Worm (Caenorhabditis elegans) whole organism, L2 larva: ENCODE measurements around the gene F37C12.14.

Experiments
- C34F6.9 ChIP-seq: fragments of 150-350 bp; optimal IDR thresholded peaks from 2 replicates; lab custom pipeline; 2014; ENCODE audit warnings: missing biosample characterization, missing genetic modification characterization
- F13H6.1 ChIP-seq: sonication (generic microtip); optimal IDR thresholded peaks from 2 replicates; lab custom pipeline; 2016; ENCODE audit warnings: missing genetic modification characterization, missing compliant biosample characterization
- R02D3.7 ChIP-seq: fragments of 150-350 bp; optimal IDR thresholded peaks from 2 replicates; lab custom pipeline; 2014; ENCODE audit warnings: missing biosample characterization, missing genetic modification characterization
- Y55F3AM.14 ChIP-seq: fragments of 200-800 bp; sonication (Bioruptor generic); optimal IDR thresholded peaks from 2 replicates; lab custom pipeline; 2018; ENCODE audit warnings: mild to moderate bottlenecking, missing genetic modification characterization, missing compliant biosample characterization
- ZK546.5 ChIP-seq: sonication (generic microtip); optimal IDR thresholded peaks from 2 replicates; lab custom pipeline; 2017; ENCODE audit warnings: missing biosample characterization, missing genetic modification characterization
- alr-1 ChIP-seq: fragments of 150-350 bp; optimal IDR thresholded peaks from 2 replicates; lab custom pipeline; 2014; ENCODE audit warnings: missing biosample characterization, missing genetic modification characterization
- aly-2 ChIP-seq: fragments of 150-350 bp; optimal IDR thresholded peaks from 2 replicates; lab custom pipeline; 2014; ENCODE audit warnings: missing biosample characterization, missing genetic modification characterization
- ama-1 ChIP-seq: fragments of 150-350 bp; optimal IDR thresholded peaks from 2 replicates; lab custom pipeline; 2018; ENCODE audit warnings: inconsistent platforms
- blmp-1 ChIP-seq: sonication (generic microtip); optimal IDR thresholded peaks from 2 replicates; lab custom pipeline; 2017; ENCODE audit warnings: missing genetic modification characterization, mild to moderate bottlenecking, missing compliant biosample characterization, antibody characterized with exemption, moderate library complexity; ENCODE audit not compliant: insufficient read depth
- ceh-16 ChIP-seq: fragments of 150-350 bp; optimal IDR thresholded peaks from 2 replicates; lab custom pipeline; 2014; ENCODE audit warnings: missing biosample characterization, missing genetic modification characterization
- ceh-82 ChIP-seq: fragments of 150-350 bp; optimal IDR thresholded peaks from 2 replicates; lab custom pipeline; 2014; ENCODE audit warnings: missing biosample characterization, missing genetic modification characterization
- crh-2 ChIP-seq: sonication (generic microtip); optimal IDR thresholded peaks from 2 replicates; lab custom pipeline; 2017; ENCODE audit warnings: missing biosample characterization, missing genetic modification characterization
- dmd-4 ChIP-seq: sonication (generic microtip); optimal IDR thresholded peaks from 2 replicates; lab custom pipeline; 2017; ENCODE audit warnings: missing biosample characterization, missing genetic modification characterization
- egl-27 ChIP-seq: sonication (generic microtip); optimal IDR thresholded peaks from 3 replicates; lab custom pipeline; 2017; ENCODE audit warnings: missing biosample characterization, missing genetic modification reagents, missing genetic modification characterization
- elt-1 ChIP-seq: fragments of 150-350 bp; optimal IDR thresholded peaks from 2 replicates; lab custom pipeline; 2014; ENCODE audit warnings: missing biosample characterization, missing genetic modification characterization
- elt-3 ChIP-seq: sonication (generic microtip); optimal IDR thresholded peaks from 2 replicates; lab custom pipeline; 2017; ENCODE audit warnings: missing biosample characterization, missing genetic modification characterization
- fos-1 ChIP-seq: fragments of 150-350 bp; optimal IDR thresholded peaks from 2 replicates; lab custom pipeline; 2014; ENCODE audit warnings: missing biosample characterization, missing genetic modification characterization
- gmeb-1 ChIP-seq: fragments of 150-350 bp; optimal IDR thresholded peaks from 2 replicates; lab custom pipeline; 2014; ENCODE audit warnings: missing biosample characterization, missing genetic modification characterization
- lin-11 ChIP-seq: fragments of 150-350 bp; sonication (generic microtip); optimal IDR thresholded peaks from 2 replicates; lab custom pipeline; 2014; ENCODE audit warnings: missing biosample characterization, missing genetic modification characterization, inconsistent platforms, mixed read lengths
- lin-13 ChIP-seq: fragments of 150-350 bp; optimal IDR thresholded peaks from 2 replicates; lab custom pipeline; 2014; ENCODE audit warnings: missing biosample characterization, missing genetic modification reagents, missing genetic modification characterization
- lin-39 ChIP-seq: fragments of 150-350 bp; optimal IDR thresholded peaks from 2 replicates; lab custom pipeline; 2014; ENCODE audit warnings: missing biosample characterization, missing genetic modification reagents, missing genetic modification characterization
- lsy-2 ChIP-seq, 2 experiments: fragments of 150-350 bp in 1 of 2; sonication (generic microtip) in 1 of 2; optimal IDR thresholded peaks; 2 replicates each; lab custom pipeline; 2014 to 2017; ENCODE audit warnings: missing biosample characterization in 2 of 2, missing genetic modification characterization in 2 of 2
- mab-5 ChIP-seq: fragments of 150-350 bp; optimal IDR thresholded peaks from 2 replicates; lab custom pipeline; 2014; ENCODE audit warnings: missing biosample characterization, missing genetic modification characterization
- mbf-1 ChIP-seq: sonication (generic microtip); optimal IDR thresholded peaks from 2 replicates; lab custom pipeline; 2017; ENCODE audit warnings: missing biosample characterization, missing genetic modification characterization
- mdl-1 ChIP-seq, 2 experiments: fragments of 150-350 bp in 1 of 2; sonication (generic microtip) in 1 of 2; optimal IDR thresholded peaks; 2 replicates each; lab custom pipeline; 2017; ENCODE audit warnings: missing biosample characterization in 2 of 2, missing genetic modification characterization in 2 of 2
- nhr-10 ChIP-seq: sonication (generic microtip); optimal IDR thresholded peaks from 2 replicates; lab custom pipeline; 2017; ENCODE audit warnings: missing biosample characterization, missing genetic modification characterization
- nhr-11 ChIP-seq: fragments of 150-350 bp; optimal IDR thresholded peaks from 2 replicates; lab custom pipeline; 2014; ENCODE audit warnings: missing biosample characterization, missing genetic modification characterization
- nhr-12 ChIP-seq: fragments of 150-350 bp; optimal IDR thresholded peaks from 2 replicates; lab custom pipeline; 2014; ENCODE audit warnings: missing biosample characterization, missing genetic modification characterization
- nhr-129 ChIP-seq: fragments of 150-350 bp; optimal IDR thresholded peaks from 2 replicates; lab custom pipeline; 2014; ENCODE audit warnings: missing biosample characterization, missing genetic modification characterization
- nhr-21 ChIP-seq: fragments of 150-350 bp; optimal IDR thresholded peaks from 2 replicates; lab custom pipeline; 2014; ENCODE audit warnings: missing biosample characterization, missing genetic modification characterization
- nhr-23 ChIP-seq: fragments of 150-350 bp; optimal IDR thresholded peaks from 2 replicates; lab custom pipeline; 2014; ENCODE audit warnings: missing biosample characterization, missing genetic modification reagents, missing genetic modification characterization
- nhr-237 ChIP-seq: fragments of 150-350 bp; optimal IDR thresholded peaks from 2 replicates; lab custom pipeline; 2014; ENCODE audit warnings: missing biosample characterization, missing genetic modification characterization
- nhr-25 ChIP-seq: fragments of 150-350 bp; sonication (generic microtip); optimal IDR thresholded peaks from 3 replicates; lab custom pipeline; 2014; ENCODE audit warnings: missing biosample characterization, missing genetic modification characterization
- nhr-6 ChIP-seq: fragments of 150-350 bp; optimal IDR thresholded peaks from 2 replicates; lab custom pipeline; 2014; ENCODE audit warnings: missing biosample characterization, missing genetic modification characterization
- nhr-77 ChIP-seq: fragments of 150-350 bp; optimal IDR thresholded peaks from 2 replicates; lab custom pipeline; 2014; ENCODE audit warnings: missing biosample characterization, missing genetic modification characterization
- peb-1 ChIP-seq: fragments of 150-350 bp; optimal IDR thresholded peaks from 2 replicates; lab custom pipeline; 2014; ENCODE audit warnings: missing biosample characterization, missing genetic modification characterization
- sem-4 ChIP-seq: fragments of 150-350 bp; optimal IDR thresholded peaks from 2 replicates; lab custom pipeline; 2014; ENCODE audit warnings: missing biosample characterization, missing genetic modification reagents, missing genetic modification characterization
- skn-1 ChIP-seq: sonication (generic microtip); optimal IDR thresholded peaks from 2 replicates; lab custom pipeline; 2017; ENCODE audit warnings: missing biosample characterization, missing genetic modification characterization
- sma-3 ChIP-seq: sonication (generic microtip); optimal IDR thresholded peaks from 2 replicates; lab custom pipeline; 2016; ENCODE audit warnings: missing genetic modification reagents, missing genetic modification characterization, missing compliant biosample characterization
- sma-9 ChIP-seq, 2 experiments: fragments of 150-350 bp in 1 of 2; sonication (generic microtip) in 1 of 2; optimal IDR thresholded peaks; 2 replicates each; lab custom pipeline; 2014 to 2016; ENCODE audit warnings: missing genetic modification characterization in 2 of 2, mild to moderate bottlenecking in 1 of 2, missing biosample characterization in 1 of 2, missing compliant biosample characterization in 1 of 2, missing genetic modification reagents in 1 of 2, moderate library complexity in 1 of 2
- snpc-4 ChIP-seq: fragments of 150-350 bp; optimal IDR thresholded peaks from 2 replicates; lab custom pipeline; 2014; ENCODE audit warnings: missing biosample characterization, missing genetic modification characterization
- unc-39 ChIP-seq: fragments of 150-350 bp; optimal IDR thresholded peaks from 2 replicates; lab custom pipeline; 2014; ENCODE audit warnings: missing biosample characterization, missing genetic modification characterization
- unc-55 ChIP-seq: fragments of 150-350 bp; sonication (generic microtip); optimal IDR thresholded peaks from 3 replicates; lab custom pipeline; 2014; ENCODE audit warnings: missing biosample characterization, missing genetic modification reagents, missing genetic modification characterization
- unc-62 ChIP-seq: fragments of 150-350 bp; optimal IDR thresholded peaks from 2 replicates; lab custom pipeline; 2014; ENCODE audit warnings: missing biosample characterization, missing genetic modification reagents, missing genetic modification characterization
- zag-1 ChIP-seq: fragments of 150-350 bp; optimal IDR thresholded peaks from 2 replicates; lab custom pipeline; 2014; ENCODE audit warnings: missing biosample characterization, missing genetic modification characterization
- ztf-1 ChIP-seq: fragments of 200-800 bp; sonication (Bioruptor generic); conservative IDR thresholded peaks from 2 replicates; pipeline ENCODE4 v1.3.6; 2022; ENCODE audit warnings: missing genetic modification characterization, missing compliant biosample characterization
- ztf-11 ChIP-seq: sonication (generic microtip); optimal IDR thresholded peaks from 2 replicates; lab custom pipeline; 2017; ENCODE audit warnings: missing biosample characterization, missing genetic modification characterization
- ztf-4 ChIP-seq: fragments of 150-350 bp; optimal IDR thresholded peaks from 2 replicates; lab custom pipeline; 2014; ENCODE audit warnings: missing biosample characterization, missing genetic modification characterization

The F37C12.14 gene

ce11 chrIII:7165816-7166229, 19.6 kb downstream of the F37C12.14 start:
- no peak for TF ChIP-seq nhr-237
- no peak for TF ChIP-seq nhr-11
- peak; percentile 80 for TF ChIP-seq C34F6.9 (tag; lab: Kevin White, UChicago)
- no peak for TF ChIP-seq R02D3.7
- peak; percentile 43 for TF ChIP-seq egl-27 (tag; lab: Kevin White, UChicago)
- TF ChIP-seq nhr-129 (tag; lab: Kevin White, UChicago): peak; percentile 76
- peak; percentile 51 for TF ChIP-seq F13H6.1 (tag; lab: Kevin White, UChicago)
- TF ChIP-seq mab-5: no peak
- TF ChIP-seq skn-1 (tag; lab: Kevin White, UChicago): no peak
- no peak for TF ChIP-seq nhr-10
- TF ChIP-seq nhr-6 (tag; lab: Kevin White, UChicago): no peak
- peak in 1 of 2 experiments; percentile 50 for TF ChIP-seq lsy-2 (tag; optimal IDR thresholded peaks at IDR 0.05; lab: Kevin White, UChicago)
- TF ChIP-seq Y55F3AM.14 (GFP tag; lab: Kevin White, UChicago): no peak
- no peak for TF ChIP-seq unc-39 (tag; lab: Kevin White, UChicago)
- no peak for TF ChIP-seq nhr-77 (tag; lab: Kevin White, UChicago)
- TF ChIP-seq aly-2 (tag; lab: Kevin White, UChicago): no peak
- TF ChIP-seq nhr-25 (tag; lab: Kevin White, UChicago): no peak
- no peak for TF ChIP-seq sma-3 (GFP tag; lab: Kevin White, UChicago)
- no peak for TF ChIP-seq nhr-23
- no peak for TF ChIP-seq unc-62 (GFP tag; lab: Kevin White, UChicago)
- no peak for TF ChIP-seq ztf-4
- no peak for TF ChIP-seq ztf-11 (tag; lab: Kevin White, UChicago)
- TF ChIP-seq unc-55 (GFP tag; lab: Kevin White, UChicago): peak; percentile 57
- no peak for TF ChIP-seq ztf-1 (GFP tag; lab: Robert Waterston, UW)
- no peak for TF ChIP-seq dmd-4 (tag; lab: Kevin White, UChicago)
- TF ChIP-seq ZK546.5: no peak
- no peak for TF ChIP-seq snpc-4 (tag; lab: Kevin White, UChicago)
- no peak for TF ChIP-seq lin-13 (GFP tag; lab: Kevin White, UChicago)
- TF ChIP-seq ceh-82 (tag; lab: Kevin White, UChicago): no peak
- no peak for TF ChIP-seq sem-4
- TF ChIP-seq lin-39: no peak
- TF ChIP-seq crh-2 (tag; lab: Kevin White, UChicago): peak; percentile 87
- TF ChIP-seq fos-1: peak; percentile 95
- TF ChIP-seq alr-1: no peak
- no peak for TF ChIP-seq zag-1 (tag; lab: Kevin White, UChicago)
- no peak for TF ChIP-seq ceh-16 (tag; lab: Kevin White, UChicago)
- no peak for TF ChIP-seq elt-3
- peak; percentile 73 for TF ChIP-seq sma-9 (GFP tag; optimal IDR thresholded peaks at IDR 0.05; lab: Kevin White, UChicago)
- no peak for TF ChIP-seq sma-9 (tag; optimal IDR thresholded peaks at IDR 0.05; lab: Kevin White, UChicago)
- TF ChIP-seq nhr-12 (tag; lab: Kevin White, UChicago): no peak
- TF ChIP-seq elt-1: no peak
- no peak for TF ChIP-seq mbf-1 (tag; lab: Kevin White, UChicago)
- TF ChIP-seq peb-1 (tag; lab: Kevin White, UChicago): no peak
- no peak for TF ChIP-seq ama-1 (lab: Kevin White, UChicago)
- no peak for TF ChIP-seq lin-11 (tag; lab: Kevin White, UChicago)
- peak in 1 of 2 experiments; percentile 21 for TF ChIP-seq mdl-1 (tag; optimal IDR thresholded peaks at IDR 0.05; lab: Kevin White, UChicago)
- peak; percentile 52 for TF ChIP-seq gmeb-1 (tag; lab: Kevin White, UChicago)
- no peak for TF ChIP-seq nhr-21 (tag; lab: Kevin White, UChicago)
- peak; percentile 71 for TF ChIP-seq blmp-1 (tag; lab: Kevin White, UChicago)
- TF ChIP-seq, all 48 proteins: peak for 12
